Worm (Caenorhabditis elegans): Measurements from ENCODE around the gene C50F4.4.

- TF ChIP-seq ama-1 (optimal IDR thresholded peaks at IDR 0.05) (no peak), nhr-71 (tag; optimal IDR thresholded peaks at IDR 0.05) (no peak), nhr-11 (tag; optimal IDR thresholded peaks at IDR 0.05) (no peak), lin-14 (GFP tag; optimal IDR thresholded peaks at IDR 0.05) (no peak), nhr-237 (tag; optimal IDR thresholded peaks at IDR 0.05) (no peak), mep-1 (tag; optimal IDR thresholded peaks at IDR 0.05) (no peak), lin-13 (GFP tag; optimal IDR thresholded peaks at IDR 0.05) (no peak), pqm-1 (tag; optimal IDR thresholded peaks at IDR 0.05) (no peak)
These were observed 34.5 kb downstream of the C50F4.4 start for ce11 chrV:9571056-9571455.
